Fruit fly (Drosophila melanogaster): Measurements from ENCODE around the gene CG14230.

The CG14230 gene

DNA sequence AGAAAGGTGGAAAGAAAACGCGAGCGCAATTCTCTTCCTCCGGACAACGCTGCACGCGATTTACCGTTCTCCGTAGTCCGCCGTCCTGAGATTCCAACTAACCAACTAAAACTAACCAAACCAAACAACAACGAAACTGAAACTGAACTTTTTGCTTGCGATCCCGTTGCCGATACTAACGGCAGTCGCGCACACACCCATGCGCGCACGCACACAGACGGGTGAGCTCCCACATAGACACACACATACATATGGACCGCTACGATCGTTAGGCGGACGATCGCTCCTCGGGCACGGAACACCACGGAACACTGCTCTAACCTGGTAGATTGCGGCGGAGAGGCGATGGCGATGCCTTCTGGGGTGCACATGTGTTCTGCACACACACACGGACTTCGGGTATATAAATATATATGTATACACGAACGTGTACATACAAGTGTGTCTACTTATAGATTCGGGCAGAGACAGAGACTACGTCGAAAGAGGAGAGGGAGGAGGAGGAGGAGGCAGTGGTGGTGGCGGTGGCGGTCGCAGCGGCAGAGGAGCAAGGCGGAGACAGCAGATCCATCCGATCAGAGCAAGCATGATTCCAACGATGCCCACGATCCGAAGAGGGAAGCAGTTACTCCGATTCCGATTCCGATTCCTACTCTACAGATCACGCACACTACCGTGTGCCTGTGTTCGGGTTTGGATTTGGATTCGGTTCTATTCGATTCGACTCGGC is 9.1 kb downstream of the CG14230 start, which contains the start of gene meso18E:
meso18E (minus strand) TSS at position 148 of the 730 bp plus-strand sequence.
- TF ChIP-seq jim (GFP tag; optimal IDR thresholded peaks at IDR 0.05) (no peak), ey (GFP tag; optimal IDR thresholded peaks at IDR 0.05) (no peak), dmrt93B (GFP tag; optimal IDR thresholded peaks at IDR 0.05) (no peak), h (GFP tag; optimal IDR thresholded peaks at IDR 0.05) (no peak), Jra (GFP tag; optimal IDR thresholded peaks at IDR 0.05) (no peak), tai (GFP tag; optimal IDR thresholded peaks at IDR 0.05) (no peak)

DNA sequence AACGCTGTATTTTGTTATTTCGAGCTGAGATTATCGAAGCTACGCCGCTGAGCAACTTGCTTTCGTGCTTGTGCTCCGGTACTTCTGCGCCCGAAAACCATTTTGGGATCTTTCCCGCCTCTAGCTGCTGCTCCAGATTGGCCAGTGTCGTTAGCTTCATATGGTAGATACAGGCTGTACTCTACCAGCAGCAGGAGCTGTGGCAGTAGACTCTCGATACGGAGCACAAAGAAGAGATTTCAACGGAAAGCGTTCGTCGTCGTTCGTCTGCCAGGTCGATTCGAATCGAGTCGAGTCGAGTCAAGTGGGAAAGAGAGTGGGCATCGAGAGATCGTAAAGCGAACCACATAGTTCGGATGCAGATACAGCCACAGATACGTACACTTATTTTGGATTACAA is 10.8 kb downstream of the CG14230 start:
- TF ChIP-seq fru (GFP tag; optimal IDR thresholded peaks at IDR 0.05): no peak
- no peak for TF ChIP-seq Hnf4 (GFP tag; optimal IDR thresholded peaks at IDR 0.05)
- TF ChIP-seq N (GFP tag; optimal IDR thresholded peaks at IDR 0.05): no peak
- TF ChIP-seq brk (GFP tag; optimal IDR thresholded peaks at IDR 0.05): no peak
- TF ChIP-seq CrebA (GFP tag; optimal IDR thresholded peaks at IDR 0.05; ENCODE audit: borderline replicate concordance): no peak
- no peak for TF ChIP-seq psq (GFP tag; optimal IDR thresholded peaks at IDR 0.05)
- TF ChIP-seq ey (GFP tag; optimal IDR thresholded peaks at IDR 0.05): no peak
- TF ChIP-seq Vsx2 (GFP tag; optimal IDR thresholded peaks at IDR 0.05; ENCODE audit: partially characterized antibody): no peak
- no peak for TF ChIP-seq Hr78 (GFP tag; optimal IDR thresholded peaks at IDR 0.05)
- TF ChIP-seq Hr83 (GFP tag; optimal IDR thresholded peaks at IDR 0.05; ENCODE audit: poor library complexity, severe bottlenecking): no peak
- no peak for TF ChIP-seq Jra (GFP tag; optimal IDR thresholded peaks at IDR 0.05)
- TF ChIP-seq pan (optimal IDR thresholded peaks at IDR 0.05): no peak
- TF ChIP-seq sv (GFP tag; optimal IDR thresholded peaks at IDR 0.05): no peak
- no peak for TF ChIP-seq Sp1 (GFP tag; optimal IDR thresholded peaks at IDR 0.05)
- TF ChIP-seq foxo (GFP tag; optimal IDR thresholded peaks at IDR 0.05): no peak
- TF ChIP-seq sage (GFP tag; optimal IDR thresholded peaks at IDR 0.05): no peak
- TF ChIP-seq dsf (GFP tag; optimal IDR thresholded peaks at IDR 0.05; ENCODE audit: borderline replicate concordance): no peak

DNA sequence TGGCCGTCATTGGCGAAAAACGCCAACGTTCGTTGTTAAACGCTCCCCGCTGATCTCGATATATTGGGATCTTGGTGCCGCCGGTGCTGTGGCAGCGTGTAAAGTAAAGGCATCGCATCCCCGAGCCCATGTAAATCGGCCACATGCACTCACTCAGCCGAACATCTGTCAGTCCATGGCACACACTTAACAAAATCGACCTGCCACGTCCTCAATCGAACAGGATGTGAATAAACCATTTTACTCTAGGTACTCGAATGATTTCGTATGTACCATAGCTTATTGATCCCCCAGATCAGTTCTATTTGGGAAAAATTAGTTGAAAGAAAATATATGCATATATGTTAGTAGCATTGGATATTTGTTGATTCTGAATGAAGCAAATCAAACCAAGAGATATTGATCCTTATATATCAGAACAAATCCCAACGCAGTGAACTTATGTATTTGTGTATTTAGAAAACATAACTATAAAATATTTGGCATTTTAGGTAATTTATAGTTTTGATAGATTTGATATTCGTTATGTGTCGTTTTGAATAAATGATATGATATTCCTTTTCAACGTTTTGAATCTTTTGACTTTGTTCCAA is 12.4 kb downstream of the CG14230 start:
- TF ChIP-seq dl (GFP tag; optimal IDR thresholded peaks at IDR 0.05; ENCODE audit: insufficient read depth in 1 of 2, partially characterized antibody in 2 of 2) (no peak), sv (GFP tag; optimal IDR thresholded peaks at IDR 0.05) (no peak), GATAd (GFP tag; optimal IDR thresholded peaks at IDR 0.05) (no peak), dmrt93B (GFP tag; optimal IDR thresholded peaks at IDR 0.05) (no peak), Abd-B (GFP tag; optimal IDR thresholded peaks at IDR 0.05) (no peak), psq (GFP tag; optimal IDR thresholded peaks at IDR 0.05) (no peak), CrebA (GFP tag; optimal IDR thresholded peaks at IDR 0.05; ENCODE audit: borderline replicate concordance) (no peak), Myc (optimal IDR thresholded peaks at IDR 0.05) (no peak), Dif (GFP tag; optimal IDR thresholded peaks at IDR 0.05; ENCODE audit: partially characterized antibody) (no peak), br (GFP tag; optimal IDR thresholded peaks at IDR 0.05) (no peak), rgr (GFP tag; optimal IDR thresholded peaks at IDR 0.05) (no peak), dsf (GFP tag; optimal IDR thresholded peaks at IDR 0.05; ENCODE audit: borderline replicate concordance) (no peak), Dfd (GFP tag; optimal IDR thresholded peaks at IDR 0.05) (no peak), HLH106 (tag; optimal IDR thresholded peaks at IDR 0.05) (no peak), N (GFP tag; optimal IDR thresholded peaks at IDR 0.05) (no peak), tai (GFP tag; optimal IDR thresholded peaks at IDR 0.05) (no peak), ey (GFP tag; optimal IDR thresholded peaks at IDR 0.05) (no peak)

DNA sequence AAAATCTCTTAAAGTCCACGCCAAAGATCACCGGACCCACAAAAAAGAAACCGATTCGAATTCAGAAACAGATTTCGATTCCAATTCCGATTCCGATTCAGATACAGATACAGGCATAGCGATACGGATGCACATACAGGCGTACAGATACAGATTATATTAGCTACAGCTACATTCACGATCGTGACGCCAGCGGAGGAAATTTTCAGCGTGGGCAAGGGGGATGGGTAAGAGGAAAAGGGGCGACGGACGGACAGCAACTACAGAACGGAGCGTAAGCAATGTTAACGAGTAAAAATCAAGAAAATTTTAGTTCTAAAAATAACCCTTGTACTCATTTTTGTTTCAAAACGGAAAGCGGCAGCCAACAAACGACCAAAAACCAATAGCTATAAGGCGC is 13.1 kb downstream of the CG14230 start:
- no peak for TF ChIP-seq sage (GFP tag; optimal IDR thresholded peaks at IDR 0.05)

All from whole organism, wandering third instar larva.